Fruit fly (Drosophila melanogaster): ENCODE measurements around the gene wcy.

DNA sequence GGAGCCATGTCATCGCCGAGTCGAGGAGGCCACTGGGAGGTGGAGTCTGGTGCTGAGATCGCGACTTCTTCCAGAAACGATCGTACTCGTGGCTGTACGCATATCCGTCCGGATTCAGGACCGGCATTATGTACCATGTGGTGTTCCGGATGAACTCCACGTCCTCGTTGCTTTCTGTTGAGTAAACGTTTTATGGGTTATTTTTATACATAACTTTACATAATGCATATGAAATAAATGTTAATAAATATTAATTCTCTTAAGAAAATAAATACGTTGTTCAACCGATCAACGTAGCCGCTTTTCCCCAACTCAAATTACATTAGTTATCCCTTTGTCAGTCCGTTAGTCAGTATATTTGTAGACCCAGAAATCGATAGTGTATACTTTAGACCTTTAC lies 3.5 kb upstream of the wcy start, which contains the start of gene CG4955:
- no peak for TF ChIP-seq CG8478 (optimal IDR thresholded peaks at IDR 0.05)
- no peak for TF ChIP-seq CTCF (optimal IDR thresholded peaks at IDR 0.05)

All from S2 (cell line).